Fruit fly (Drosophila melanogaster): ENCODE measurements around the gene app.

DNA sequence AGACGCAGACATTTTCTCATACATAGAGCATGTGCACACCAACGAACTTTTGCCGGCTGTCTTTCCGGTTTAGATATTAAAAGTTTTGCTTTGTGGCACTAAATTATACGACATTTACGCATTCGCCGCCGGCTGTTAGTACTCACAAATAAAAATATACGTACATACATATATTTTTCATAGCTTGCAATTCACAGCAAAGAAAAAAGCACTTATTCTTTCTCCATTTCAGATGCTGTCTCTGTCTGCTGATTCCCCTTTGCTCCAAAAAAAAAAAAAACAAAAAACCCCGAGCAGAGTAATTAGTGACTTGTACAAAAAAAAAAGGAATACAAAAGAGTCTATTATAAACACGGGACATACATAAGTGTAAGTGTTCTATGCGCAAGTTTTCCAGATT is 89.3 kb downstream of the app start, which contains the start of gene CAH2:
- TF ChIP-seq tna (GFP tag; IDR thresholded peaks at IDR 0.05; ENCODE audit: partially characterized antibody) (no peak), CoRest (tag; optimal IDR thresholded peaks at IDR 0.05) (no peak), h (optimal IDR thresholded peaks at IDR 0.05) (no peak), HLH54F (GFP tag; optimal IDR thresholded peaks at IDR 0.05) (no peak), Mes4 (GFP tag; optimal IDR thresholded peaks at IDR 0.05) (no peak), repo (GFP tag; optimal IDR thresholded peaks at IDR 0.05) (no peak), ranshi (GFP tag; IDR thresholded peaks at IDR 0.05) (no peak), CG32767 (GFP tag; IDR thresholded peaks at IDR 0.05) (no peak), Mad (GFP tag; optimal IDR thresholded peaks at IDR 0.05) (no peak), CG8924 (tag; optimal IDR thresholded peaks at IDR 0.05) (no peak), CG6765 (GFP tag; optimal IDR thresholded peaks at IDR 0.05) (no peak), wek (GFP tag; optimal IDR thresholded peaks at IDR 0.05) (no peak)

All from whole organism, embryonic.